Fruit fly (Drosophila melanogaster) whole organism, embryonic: ENCODE results near the gene CG44837.

ENCODE experiments used
- CG10959 ChIP-seq: fragments of 200-800 bp; sonication (Bioruptor generic); IDR thresholded peaks from 2 replicates; pipeline ENCODE4 v1.3.6; 2022; ENCODE audit warnings: missing biosample characterization, missing genetic modification characterization
- CG12219 ChIP-seq: fragments of 200-800 bp; sonication (Bioruptor generic); optimal IDR thresholded peaks from 3 replicates; lab custom pipeline; 2018; ENCODE audit warnings: missing biosample characterization, mild to moderate bottlenecking, missing genetic modification characterization
- Scr ChIP-seq: fragments of 200-800 bp; sonication (Bioruptor generic); IDR thresholded peaks from 2 replicates; pipeline ENCODE4 v1.3.6; 2022; ENCODE audit warnings: missing biosample characterization, missing genetic modification characterization; ENCODE audit not compliant: partially characterized antibody

DNA sequence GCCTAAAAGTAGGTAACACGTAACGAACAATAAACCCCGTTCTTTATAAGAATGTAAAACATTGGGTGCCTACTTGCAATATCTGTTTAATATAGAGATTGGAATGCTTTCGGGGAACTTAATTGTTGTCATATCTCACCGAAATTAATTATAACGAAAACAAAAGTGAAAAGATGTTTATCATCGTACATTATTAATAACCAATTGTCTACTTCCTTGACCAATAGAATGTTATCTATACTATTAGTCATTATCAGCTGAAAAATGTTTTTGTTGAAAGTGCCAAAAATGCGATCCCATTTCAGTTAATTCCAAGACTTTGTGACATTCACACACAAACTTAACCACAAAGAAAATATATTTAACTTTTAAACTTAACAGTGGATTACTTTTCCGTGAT lies 15.1 kb upstream of the CG44837 start, which contains the start of gene CG7248:
- TF ChIP-seq Scr (GFP tag; lab: Robert Waterston, UW) (no peak), CG10959 (GFP tag; lab: Robert Waterston, UW) (no peak), CG12219 (GFP tag; lab: Kevin White, UChicago) (no peak)
